Worm (Caenorhabditis elegans): ENCODE measurements around the gene F26D11.13.

DNA sequence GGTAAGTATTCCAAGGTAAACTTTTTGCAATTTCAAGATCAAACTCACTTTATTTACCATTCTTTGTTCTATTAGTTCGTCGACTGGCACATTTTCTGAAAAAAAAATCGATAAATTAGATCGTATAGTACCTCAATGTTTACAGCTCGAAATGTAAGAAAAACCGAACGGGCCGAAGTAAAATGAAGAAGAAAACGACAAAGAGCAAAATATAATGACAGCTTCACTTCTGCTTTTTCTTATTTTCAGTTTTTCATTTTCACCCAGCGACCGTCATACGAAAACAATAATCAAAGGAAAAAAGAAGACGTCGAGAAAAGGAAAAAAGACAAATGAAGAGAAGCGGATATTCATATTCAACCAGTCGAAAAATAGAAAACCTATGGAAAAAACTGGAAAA is 14.7 kb upstream of the F26D11.13 start, which contains the start of gene che-7:
- TF ChIP-seq ceh-82 (tag; optimal IDR thresholded peaks at IDR 0.05) (no peak), R02D3.7 (tag; optimal IDR thresholded peaks at IDR 0.05) (no peak), nhr-11 (tag; optimal IDR thresholded peaks at IDR 0.05) (no peak), unc-39 (tag; optimal IDR thresholded peaks at IDR 0.05) (no peak), lin-39 (tag; optimal IDR thresholded peaks at IDR 0.05) (no peak), snpc-4 (tag; optimal IDR thresholded peaks at IDR 0.05) (no peak), ZK546.5 (tag; optimal IDR thresholded peaks at IDR 0.05) (no peak)
